Worm (Caenorhabditis elegans) whole organism, L4 larva: ENCODE measurements around the gene F13H8.1.

Experiments
- F10B5.3 ChIP-seq: sonication (generic microtip); optimal IDR thresholded peaks from 2 replicates; lab custom pipeline; 2016; ENCODE audit warnings: mild to moderate bottlenecking, missing genetic modification characterization, missing compliant biosample characterization
- F44E2.7 ChIP-seq: fragments of 200-800 bp; sonication (Bioruptor generic); IDR thresholded peaks from 2 replicates; pipeline ENCODE4 v2.1.2; 2022; ENCODE audit warnings: missing genetic modification characterization, missing compliant biosample characterization
- F49E8.2 ChIP-seq: sonication (generic microtip); optimal IDR thresholded peaks from 2 replicates; lab custom pipeline; 2016; ENCODE audit warnings: missing compliant biosample characterization, mild to moderate bottlenecking, missing genetic modification characterization, borderline replicate concordance
- R02D3.7 ChIP-seq: fragments of 150-350 bp; sonication (generic microtip); optimal IDR thresholded peaks from 3 replicates; lab custom pipeline; 2014; ENCODE audit warnings: missing biosample characterization, missing genetic modification characterization
- Y5F2A.4 ChIP-seq: fragments of 200-800 bp; sonication (Bioruptor generic); optimal IDR thresholded peaks from 2 replicates; lab custom pipeline; 2018; ENCODE audit warnings: mild to moderate bottlenecking, missing genetic modification characterization, missing compliant biosample characterization
- ama-1 ChIP-seq: fragments of 150-350 bp; optimal IDR thresholded peaks from 2 replicates; lab custom pipeline; 2014; ENCODE audit warnings: inconsistent platforms, mixed read lengths
- arid-1 ChIP-seq: fragments of 200-800 bp; sonication (Bioruptor generic); conservative IDR thresholded peaks from 2 replicates; pipeline ENCODE4 v1.3.6; 2022; ENCODE audit warnings: missing genetic modification reagents, missing genetic modification characterization, missing compliant biosample characterization
- ceh-28 ChIP-seq: fragments of 150-350 bp; optimal IDR thresholded peaks from 2 replicates; lab custom pipeline; 2014; ENCODE audit warnings: missing biosample characterization, missing genetic modification reagents, missing genetic modification characterization
- ceh-62 ChIP-seq: sonication (generic microtip); optimal IDR thresholded peaks from 2 replicates; lab custom pipeline; 2017; ENCODE audit warnings: missing biosample characterization, missing genetic modification characterization
- ceh-82 ChIP-seq: sonication (generic microtip); optimal IDR thresholded peaks from 2 replicates; lab custom pipeline; 2017; ENCODE audit warnings: missing biosample characterization, missing genetic modification characterization
- ces-1 ChIP-seq: fragments of 150-350 bp; sonication (generic microtip); optimal IDR thresholded peaks from 4 replicates; lab custom pipeline; 2014; ENCODE audit warnings: missing biosample characterization, missing genetic modification reagents, missing genetic modification characterization
- cey-2 ChIP-seq: sonication (generic microtip); optimal IDR thresholded peaks from 3 replicates; lab custom pipeline; 2017; ENCODE audit warnings: missing genetic modification characterization, mild to moderate bottlenecking, missing compliant biosample characterization, antibody characterized with exemption, borderline replicate concordance; ENCODE audit not compliant: insufficient read depth
- ctbp-1 ChIP-seq: fragments of 200-800 bp; sonication (Bioruptor generic); IDR thresholded peaks from 2 replicates; pipeline ENCODE4 v1.3.6; 2022; ENCODE audit warnings: missing genetic modification reagents, missing genetic modification characterization, missing compliant biosample characterization
- daf-12 ChIP-seq: fragments of 150-350 bp; optimal IDR thresholded peaks from 2 replicates; lab custom pipeline; 2014; ENCODE audit warnings: missing biosample characterization, missing genetic modification reagents, missing genetic modification characterization
- daf-16 ChIP-seq, 3 experiments: sonication (generic microtip); optimal IDR thresholded peaks; 2 replicates each; lab custom pipeline; 2016 to 2017; ENCODE audit warnings: missing genetic modification characterization in 3 of 3, missing genetic modification reagents in 3 of 3, mild to moderate bottlenecking in 2 of 3, missing compliant biosample characterization in 2 of 3, missing biosample characterization in 1 of 3, moderate library complexity in 1 of 3
- daf-8 ChIP-seq: fragments of 200-800 bp; sonication (Bioruptor generic); IDR thresholded peaks from 2 replicates; pipeline ENCODE4 v1.3.6; 2022; ENCODE audit warnings: missing genetic modification characterization, missing compliant biosample characterization
- dmd-8 ChIP-seq: fragments of 200-800 bp; sonication (Bioruptor generic); IDR thresholded peaks from 2 replicates; pipeline ENCODE4 v1.3.6; 2022; ENCODE audit warnings: missing genetic modification characterization, missing compliant biosample characterization
- duxl-1 ChIP-seq: sonication (generic microtip); optimal IDR thresholded peaks from 2 replicates; lab custom pipeline; 2016; ENCODE audit warnings: mild to moderate bottlenecking, missing genetic modification characterization, moderate library complexity, missing compliant biosample characterization; ENCODE audit not compliant: poor library complexity
- dve-1 ChIP-seq: sonication (generic microtip); optimal IDR thresholded peaks from 2 replicates; lab custom pipeline; 2017; ENCODE audit warnings: antibody characterized with exemption, mild to moderate bottlenecking, missing genetic modification characterization, missing compliant biosample characterization; ENCODE audit not compliant: insufficient read depth
- gei-8 ChIP-seq: fragments of 200-800 bp; sonication (Bioruptor generic); optimal IDR thresholded peaks from 2 replicates; lab custom pipeline; 2018; ENCODE audit warnings: mild to moderate bottlenecking, missing genetic modification characterization, missing compliant biosample characterization
- hif-1 ChIP-seq, 2 experiments: sonication (generic microtip); optimal IDR thresholded peaks; 2 replicates each; lab custom pipeline; 2016 to 2017; ENCODE audit warnings: missing compliant biosample characterization in 2 of 2, missing genetic modification characterization in 2 of 2, missing genetic modification reagents in 2 of 2, missing genotype in 2 of 2, mild to moderate bottlenecking in 1 of 2
- lim-7 ChIP-seq: fragments of 200-800 bp; sonication (Bioruptor generic); IDR thresholded peaks from 2 replicates; pipeline ENCODE4 v1.3.6; 2022; ENCODE audit warnings: missing genetic modification characterization, missing compliant biosample characterization
- lin-1 ChIP-seq: fragments of 200-800 bp; sonication (Bioruptor generic); IDR thresholded peaks from 2 replicates; pipeline ENCODE4 v1.3.6; 2022; ENCODE audit warnings: missing genetic modification reagents, missing genetic modification characterization, missing compliant biosample characterization
- lin-39 ChIP-seq: fragments of 150-350 bp; optimal IDR thresholded peaks from 2 replicates; lab custom pipeline; 2014; ENCODE audit warnings: missing biosample characterization, missing genetic modification reagents, missing genetic modification characterization
- lir-3 ChIP-seq: sonication (generic microtip); optimal IDR thresholded peaks from 2 replicates; lab custom pipeline; 2016; ENCODE audit warnings: mild to moderate bottlenecking, missing genetic modification characterization, missing compliant biosample characterization
- lsy-2 ChIP-seq, 2 experiments: fragments of 150-350 bp in 1 of 2; sonication (generic microtip) in 1 of 2; optimal IDR thresholded peaks; 2 replicates each; lab custom pipeline; 2014 to 2017; ENCODE audit warnings: missing biosample characterization in 2 of 2, missing genetic modification characterization in 2 of 2
- madf-9 ChIP-seq: fragments of 200-800 bp; sonication (Bioruptor generic); conservative IDR thresholded peaks from 2 replicates; pipeline ENCODE4 v1.3.6; 2022; ENCODE audit warnings: missing genetic modification reagents, missing genetic modification characterization, missing compliant biosample characterization
- mdl-1 ChIP-seq, 2 experiments: fragments of 150-350 bp in 1 of 2; sonication (generic microtip) in 1 of 2; optimal IDR thresholded peaks; 2 replicates each; lab custom pipeline; 2014 to 2017; ENCODE audit warnings: missing biosample characterization in 2 of 2, missing genetic modification characterization in 2 of 2
- mdt-29 ChIP-seq: fragments of 200-800 bp; sonication (Bioruptor generic); IDR thresholded peaks from 2 replicates; pipeline ENCODE4 v1.3.6; 2022; ENCODE audit warnings: missing genetic modification reagents, missing genetic modification characterization, missing compliant biosample characterization
- mep-1 ChIP-seq: fragments of 150-350 bp; sonication (generic microtip); optimal IDR thresholded peaks from 3 replicates; lab custom pipeline; 2014; ENCODE audit warnings: missing biosample characterization, missing genetic modification characterization
- mxl-2 ChIP-seq: fragments of 200-800 bp; sonication (Bioruptor generic); conservative IDR thresholded peaks from 2 replicates; pipeline ENCODE4 v1.3.6; 2022; ENCODE audit warnings: missing genetic modification reagents, missing genetic modification characterization, missing compliant biosample characterization
- nhr-111 ChIP-seq: fragments of 200-800 bp; sonication (Bioruptor generic); optimal IDR thresholded peaks from 2 replicates; lab custom pipeline; 2018; ENCODE audit warnings: mild to moderate bottlenecking, missing genetic modification characterization, missing compliant biosample characterization
- nhr-41 ChIP-seq: fragments of 200-800 bp; sonication (Bioruptor generic); IDR thresholded peaks from 2 replicates; pipeline ENCODE4 v1.3.6; 2022; ENCODE audit warnings: missing genetic modification reagents, missing genetic modification characterization, missing compliant biosample characterization
- nhr-48 ChIP-seq: sonication (generic microtip); optimal IDR thresholded peaks from 2 replicates; lab custom pipeline; 2016; ENCODE audit warnings: mild to moderate bottlenecking, missing genetic modification characterization, missing compliant biosample characterization
- nhr-76 ChIP-seq: fragments of 150-350 bp; optimal IDR thresholded peaks from 2 replicates; lab custom pipeline; 2014; ENCODE audit warnings: missing biosample characterization, missing genetic modification characterization
- nhr-77 ChIP-seq: fragments of 150-350 bp; optimal IDR thresholded peaks from 2 replicates; lab custom pipeline; 2014; ENCODE audit warnings: missing biosample characterization, missing genetic modification characterization
- pha-4 ChIP-seq, 2 experiments: fragments of 150-350 bp in 1 of 2; fragments of 200-800 bp in 1 of 2; sonication (Bioruptor generic) in 1 of 2; IDR thresholded peaks in 1 of 2; optimal IDR thresholded peaks in 1 of 2; 2 replicates each; pipeline versions ENCODE4 v1.3.6 to Lab custom; 2014 to 2022; ENCODE audit warnings: missing genetic modification characterization in 2 of 2, missing genetic modification reagents in 2 of 2, missing biosample characterization in 1 of 2, missing compliant biosample characterization in 1 of 2
- rbr-2 ChIP-seq: sonication (generic microtip); optimal IDR thresholded peaks from 2 replicates; lab custom pipeline; 2016; ENCODE audit warnings: missing genotype, missing genetic modification characterization, missing compliant biosample characterization
- sdz-12 ChIP-seq: fragments of 200-800 bp; sonication (Bioruptor generic); optimal IDR thresholded peaks from 2 replicates; lab custom pipeline; 2018; ENCODE audit warnings: mild to moderate bottlenecking, missing genetic modification characterization, missing compliant biosample characterization
- skn-1 ChIP-seq: fragments of 150-350 bp; optimal IDR thresholded peaks from 2 replicates; lab custom pipeline; 2014; ENCODE audit warnings: missing biosample characterization, missing genetic modification characterization
- snpc-4 ChIP-seq: fragments of 150-350 bp; optimal IDR thresholded peaks from 2 replicates; lab custom pipeline; 2014; ENCODE audit warnings: missing biosample characterization, missing genetic modification characterization
- spr-3 ChIP-seq: fragments of 200-800 bp; sonication (Bioruptor generic); optimal IDR thresholded peaks from 2 replicates; lab custom pipeline; 2018; ENCODE audit warnings: mild to moderate bottlenecking, missing genetic modification characterization, missing compliant biosample characterization
- tag-97 ChIP-seq: fragments of 200-800 bp; sonication (Bioruptor generic); IDR thresholded peaks from 2 replicates; pipeline ENCODE4 v1.3.6; 2022; ENCODE audit warnings: missing genetic modification characterization, missing compliant biosample characterization
- unc-130 ChIP-seq: sonication (generic microtip); optimal IDR thresholded peaks from 2 replicates; lab custom pipeline; 2016; ENCODE audit warnings: missing genetic modification reagents, missing genetic modification characterization, missing compliant biosample characterization
- unc-62 ChIP-seq, 3 experiments: fragments of 150-350 bp in 1 of 3; sonication (generic microtip); optimal IDR thresholded peaks in 2 of 3; peaks in 1 of 3; 1 replicate in 1 of 3; 2 replicates in 2 of 3; lab custom pipeline; 2014 to 2017; ENCODE audit warnings: missing biosample characterization in 3 of 3, missing genetic modification characterization in 3 of 3, missing genetic modification reagents in 3 of 3, missing genotype in 1 of 3
- zfp-3 ChIP-seq: fragments of 200-800 bp; sonication (Bioruptor generic); conservative IDR thresholded peaks from 2 replicates; pipeline ENCODE4 v1.3.6; 2022; ENCODE audit warnings: missing genetic modification reagents, missing genetic modification characterization, missing compliant biosample characterization
- zip-11 ChIP-seq: fragments of 200-800 bp; sonication (Bioruptor generic); IDR thresholded peaks from 2 replicates; pipeline ENCODE4 v1.3.6; 2022; ENCODE audit warnings: missing genetic modification characterization, missing compliant biosample characterization
- zip-2 ChIP-seq: fragments of 150-350 bp; optimal IDR thresholded peaks from 2 replicates; lab custom pipeline; 2014; ENCODE audit warnings: missing biosample characterization, missing genetic modification characterization
- ztf-11 ChIP-seq: fragments of 150-350 bp; optimal IDR thresholded peaks from 2 replicates; lab custom pipeline; 2014; ENCODE audit warnings: missing biosample characterization, missing genetic modification characterization

The F13H8.1 gene

DNA sequence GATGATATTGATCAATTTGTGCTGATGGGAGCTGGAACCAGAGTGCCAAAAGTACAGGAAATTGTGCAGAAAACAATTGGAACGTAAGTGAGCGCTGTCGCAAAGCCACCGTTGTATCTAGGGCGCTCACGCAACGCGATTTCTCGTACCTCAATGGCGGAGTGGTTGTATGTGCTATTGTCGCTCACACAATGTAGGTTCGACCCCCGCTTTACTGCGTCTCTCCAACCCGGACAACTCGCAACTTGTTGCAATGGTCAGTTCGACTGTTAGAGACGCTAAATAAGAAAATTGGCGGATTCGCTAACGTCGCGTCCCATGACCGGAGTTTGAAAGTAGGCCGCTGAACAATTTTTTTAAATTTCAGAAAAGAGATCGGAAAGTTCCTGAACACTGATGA, 34.7 kb upstream of the F13H8.1 start (continued):
- no peak for TF ChIP-seq lin-39 (tag; lab: Kevin White, UChicago)
- no peak for TF ChIP-seq nhr-77 (tag; lab: Kevin White, UChicago)
- TF ChIP-seq cey-2 = no peak
- peak; percentile 51; the same call in 1 of the 2 replicates for TF ChIP-seq zfp-3
- TF ChIP-seq ama-1 (lab: Kevin White, UChicago) = no peak
- no peak for TF ChIP-seq zip-11 (GFP tag; lab: Robert Waterston, UW)
- no peak for TF ChIP-seq madf-9 (GFP tag; lab: Robert Waterston, UW)
- TF ChIP-seq dve-1 = peak; percentile 70
- no peak for TF ChIP-seq sdz-12 (GFP tag; lab: Kevin White, UChicago)
- 0 out of 2 replicates have a peak, but pooled peaks have one; percentile 36 for TF ChIP-seq ctbp-1 (GFP tag; lab: Robert Waterston, UW)
- TF ChIP-seq arid-1 (GFP tag; lab: Robert Waterston, UW) = peak; percentile 67; the same call in 1 of the 2 replicates
- peak; percentile 30 for TF ChIP-seq nhr-48 (tag; lab: Kevin White, UChicago)
- no peak for TF ChIP-seq ztf-11 (tag; lab: Kevin White, UChicago)
- TF ChIP-seq pha-4 (GFP tag; IDR thresholded peaks at IDR 0.05; lab: Robert Waterston, UW) = peak; percentile 57; the same call in 1 of the 2 replicates
- no peak for TF ChIP-seq pha-4 (tag; optimal IDR thresholded peaks at IDR 0.05; lab: Kevin White, UChicago)
- TF ChIP-seq duxl-1 (tag; lab: Kevin White, UChicago) = peak; percentile 18
- no peak for TF ChIP-seq gei-8 (GFP tag; lab: Kevin White, UChicago)
- peak; percentile 46 for TF ChIP-seq F49E8.2 (tag; lab: Kevin White, UChicago)
- TF ChIP-seq ceh-28 (tag; lab: Kevin White, UChicago) = no peak
- TF ChIP-seq nhr-41 (GFP tag; lab: Robert Waterston, UW) = 0 out of 2 replicates have a peak, but pooled peaks have one; percentile 16
- TF ChIP-seq daf-12 (tag; lab: Kevin White, UChicago) = no peak
- TF ChIP-seq zip-2 (tag; lab: Kevin White, UChicago) = no peak
- TF ChIP-seq mep-1 (tag; lab: Kevin White, UChicago) = peak; percentile 51
- no peak for TF ChIP-seq hif-1 (tag; optimal IDR thresholded peaks at IDR 0.05; lab: Kevin White, UChicago)
- TF ChIP-seq lim-7 = peak; percentile 70
- TF ChIP-seq Y5F2A.4 = peak; percentile 67
- TF ChIP-seq lsy-2 (tag; optimal IDR thresholded peaks at IDR 0.05; lab: Kevin White, UChicago) = peak in 1 of 2 experiments; percentile 35
- peak; percentile 9 for TF ChIP-seq spr-3 (GFP tag; lab: Kevin White, UChicago)
- TF ChIP-seq ces-1 (GFP tag; lab: Kevin White, UChicago) = no peak
- peak; percentile 78 for TF ChIP-seq dmd-8 (GFP tag; lab: Robert Waterston, UW)
- no peak for TF ChIP-seq ceh-62 (tag; lab: Kevin White, UChicago)
- TF ChIP-seq unc-62 (GFP tag; optimal IDR thresholded peaks at IDR 0.05 in 1 of 2; lab: Kevin White, UChicago) = no peak
- no peak for TF ChIP-seq unc-62 (tag; optimal IDR thresholded peaks at IDR 0.05; lab: Kevin White, UChicago)
- TF ChIP-seq R02D3.7 (tag; lab: Kevin White, UChicago) = no peak
- TF ChIP-seq F44E2.7 (GFP tag; lab: Robert Waterston, UW) = no peak
- TF ChIP-seq F10B5.3 (tag; lab: Kevin White, UChicago) = no peak
- TF ChIP-seq nhr-111 (GFP tag; lab: Kevin White, UChicago) = peak; percentile 10
- peak; percentile 77 for TF ChIP-seq lir-3
- no peak for TF ChIP-seq nhr-76 (tag; lab: Kevin White, UChicago)
- peak; percentile 13 for TF ChIP-seq unc-130 (GFP tag; lab: Kevin White, UChicago)
- 0 out of 2 replicates have a peak, but pooled peaks have one; percentile 13 for TF ChIP-seq mxl-2 (GFP tag; lab: Robert Waterston, UW)
- no peak for TF ChIP-seq ceh-82 (tag; lab: Kevin White, UChicago)
- TF ChIP-seq daf-8 (GFP tag; lab: Robert Waterston, UW) = no peak
- TF ChIP-seq daf-16 (GFP tag; optimal IDR thresholded peaks at IDR 0.05; lab: Kevin White, UChicago) = peak in 1 of 2 experiments; percentile 54
- TF ChIP-seq daf-16 (tag; optimal IDR thresholded peaks at IDR 0.05; lab: Kevin White, UChicago) = peak; percentile 39
- TF ChIP-seq mdt-29 = 0 out of 2 replicates have a peak, but pooled peaks have one; percentile 29
- TF ChIP-seq lin-1 = peak; percentile 76
- TF ChIP-seq snpc-4 (tag; lab: Kevin White, UChicago) = no peak
- no peak for TF ChIP-seq skn-1 (tag; lab: Kevin White, UChicago)
- TF ChIP-seq mdl-1 (tag; optimal IDR thresholded peaks at IDR 0.05; lab: Kevin White, UChicago) = no peak
- no peak for TF ChIP-seq tag-97 (GFP tag; lab: Robert Waterston, UW)
- peak; percentile 31 for TF ChIP-seq rbr-2 (tag; lab: Kevin White, UChicago)
